ENCODE assay signal across 4 worm cellular contexts in the genomic region with DNA sequence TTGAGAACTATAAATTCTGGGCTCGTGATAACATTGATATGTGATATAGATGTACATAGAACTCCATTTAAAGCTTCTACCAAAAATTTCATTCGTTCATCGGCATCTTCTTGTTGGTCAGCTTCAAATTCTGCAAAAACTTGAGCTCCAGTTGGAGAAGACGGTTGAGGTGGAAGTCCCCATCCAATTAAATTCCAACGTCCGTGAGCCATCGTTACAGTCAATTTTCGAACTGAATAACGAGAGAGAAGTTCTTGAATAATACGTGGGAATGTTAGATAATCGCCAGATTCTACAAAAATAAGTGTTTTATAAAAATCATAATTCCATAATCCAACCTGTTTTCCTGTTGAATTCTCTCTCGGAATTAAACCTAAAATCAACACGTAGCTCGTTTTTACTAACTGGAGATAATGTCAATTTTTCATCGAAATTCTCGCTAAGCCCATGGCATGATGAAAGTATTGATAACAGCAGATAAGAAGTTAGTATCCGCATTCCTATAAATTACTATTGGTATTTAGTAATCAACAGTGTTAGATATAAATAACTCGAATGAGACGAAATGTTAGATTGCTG.
TF ChIP-seq lines count a peak whose summit lies in the region.

Gene pigt-1 (minus strand): TSS at position 500 of the 579 bp plus-strand sequence.

TF ChIP-seq in whole organism, L1 larva, 84 proteins besides CTCF, POLR2A, EP300 and RAD21 (continued from another document):
- no peak for TF ChIP-seq mep-1 (tag; optimal IDR thresholded peaks at IDR 0.05; lab: Kevin White, UChicago)
- TF ChIP-seq nhr-47 (tag; optimal IDR thresholded peaks at IDR 0.05; lab: Kevin White, UChicago) = peak; percentile 35
- no peak for TF ChIP-seq efl-1 (optimal IDR thresholded peaks at IDR 0.05; lab: Kevin White, UChicago)
- TF ChIP-seq efl-1 (GFP tag; optimal IDR thresholded peaks at IDR 0.05 in 1 of 2; lab: Kevin White, UChicago) = peak in 1 of 2 experiments; percentile 89
- TF ChIP-seq sptf-1 (tag; optimal IDR thresholded peaks at IDR 0.05; lab: Kevin White, UChicago) = no peak
- peak; percentile 20 for TF ChIP-seq tbx-2 (tag; optimal IDR thresholded peaks at IDR 0.05; lab: Kevin White, UChicago)
- TF ChIP-seq xbp-1 (tag; optimal IDR thresholded peaks at IDR 0.05; lab: Kevin White, UChicago) = no peak
- no peak for TF ChIP-seq mdl-1 (tag; optimal IDR thresholded peaks at IDR 0.05; lab: Kevin White, UChicago)
- TF ChIP-seq blmp-1 (tag; optimal IDR thresholded peaks at IDR 0.05; lab: Kevin White, UChicago) = no peak
- no peak for TF ChIP-seq dpl-1 (GFP tag; optimal IDR thresholded peaks at IDR 0.05; lab: Kevin White, UChicago)
- no peak for TF ChIP-seq vab-15 (tag; optimal IDR thresholded peaks at IDR 0.05; lab: Kevin White, UChicago)
- TF ChIP-seq lin-35 (GFP tag; optimal IDR thresholded peaks at IDR 0.05; lab: Kevin White, UChicago) = no peak
- TF ChIP-seq nhr-12 (tag; optimal IDR thresholded peaks at IDR 0.05; lab: Kevin White, UChicago) = no peak
- TF ChIP-seq C34B4.2 (tag; optimal IDR thresholded peaks at IDR 0.05; lab: Kevin White, UChicago) = no peak
- TF ChIP-seq dsc-1 (tag; optimal IDR thresholded peaks at IDR 0.05; lab: Kevin White, UChicago) = no peak
- no peak for TF ChIP-seq nhr-237 (tag; optimal IDR thresholded peaks at IDR 0.05; lab: Kevin White, UChicago)
- no peak for TF ChIP-seq hlh-4 (tag; optimal IDR thresholded peaks at IDR 0.05; lab: Kevin White, UChicago)
- TF ChIP-seq aly-2 (tag; optimal IDR thresholded peaks at IDR 0.05; lab: Kevin White, UChicago) = peak; percentile 44
- TF ChIP-seq ces-1 (GFP tag; optimal IDR thresholded peaks at IDR 0.05; lab: Kevin White, UChicago) = no peak
- TF ChIP-seq ztf-11 (tag; optimal IDR thresholded peaks at IDR 0.05; lab: Kevin White, UChicago) = no peak
- no peak for TF ChIP-seq ama-1 (optimal IDR thresholded peaks at IDR 0.05; lab: Kevin White, UChicago)
- TF ChIP-seq lsy-2 (tag; optimal IDR thresholded peaks at IDR 0.05; lab: Kevin White, UChicago) = peak in 1 of 2 experiments; percentile 22
- TF ChIP-seq unc-130 (tag; optimal IDR thresholded peaks at IDR 0.05; lab: Kevin White, UChicago) = no peak
- peak; percentile 15 for TF ChIP-seq elt-2 (tag; optimal IDR thresholded peaks at IDR 0.05; lab: Kevin White, UChicago)
- TF ChIP-seq snu-23 (GFP tag; optimal IDR thresholded peaks at IDR 0.05; lab: Kevin White, UChicago) = peak; percentile 14
- TF ChIP-seq nhr-90 (tag; optimal IDR thresholded peaks at IDR 0.05; lab: Kevin White, UChicago; ENCODE audit: poor library complexity) = peak; percentile 50
- TF ChIP-seq swsn-7 (tag; optimal IDR thresholded peaks at IDR 0.05; lab: Kevin White, UChicago) = no peak
- no peak for TF ChIP-seq sox-4 (tag; optimal IDR thresholded peaks at IDR 0.05; lab: Kevin White, UChicago)
- TF ChIP-seq mab-9 (GFP tag; IDR thresholded peaks at IDR 0.05; lab: Robert Waterston, UW) = no peak
- no peak; the same call in 1 of the 2 replicates for TF ChIP-seq nhr-19 (GFP tag; conservative IDR thresholded peaks at IDR 0.05; lab: Robert Waterston, UW)
- TF ChIP-seq alr-1 (tag; optimal IDR thresholded peaks at IDR 0.05; lab: Kevin White, UChicago; ENCODE audit: borderline replicate concordance) = no peak
TF ChIP-seq in whole organism, L1 larva: peak in this region for 12.

TF ChIP-seq in whole organism, L2 larva, 48 proteins besides CTCF, POLR2A, EP300 and RAD21 (continued from another document):
- no peak for TF ChIP-seq snpc-4 (tag; optimal IDR thresholded peaks at IDR 0.05; lab: Kevin White, UChicago)
- no peak for TF ChIP-seq sma-3 (GFP tag; optimal IDR thresholded peaks at IDR 0.05; lab: Kevin White, UChicago)
- TF ChIP-seq Y55F3AM.14 (GFP tag; optimal IDR thresholded peaks at IDR 0.05; lab: Kevin White, UChicago) = peak; percentile 17
- TF ChIP-seq F13H6.1 (tag; optimal IDR thresholded peaks at IDR 0.05; lab: Kevin White, UChicago) = no peak
- no peak for TF ChIP-seq ztf-4 (tag; optimal IDR thresholded peaks at IDR 0.05; lab: Kevin White, UChicago)

TF ChIP-seq in whole organism, L4 larva, 104 proteins besides CTCF, POLR2A, EP300 and RAD21 (continued from another document):
- TF ChIP-seq nhr-102 (tag; optimal IDR thresholded peaks at IDR 0.05; lab: Kevin White, UChicago) (peak; percentile 15), T20F7.1 (GFP tag; optimal IDR thresholded peaks at IDR 0.05; lab: Kevin White, UChicago) (peak; percentile 45)

TF ChIP-seq in whole organism, young adult, 124 proteins besides CTCF, POLR2A, EP300 and RAD21 (continued from another document):
- TF ChIP-seq hmg-1.2 (GFP tag; IDR thresholded peaks at IDR 0.05; lab: Robert Waterston, UW) (0 out of 2 replicates have a peak, but pooled peaks have one; percentile 10), ceh-58 (GFP tag; IDR thresholded peaks at IDR 0.05; lab: Robert Waterston, UW) (no peak), rec-8 (tag; optimal IDR thresholded peaks at IDR 0.05; lab: Kevin White, UChicago) (no peak), let-607 (tag; optimal IDR thresholded peaks at IDR 0.05; lab: Kevin White, UChicago) (peak in 1 of 2 experiments; percentile 0)
